Worm (Caenorhabditis elegans) whole organism, early embryonic: ENCODE results near the gene tbx-2.

ENCODE experiments used
- B0310.2 ChIP-seq: sonication (generic microtip); optimal IDR thresholded peaks from 2 replicates; lab custom pipeline; 2016; ENCODE audit warnings: mild to moderate bottlenecking, missing genetic modification characterization, missing compliant biosample characterization
- F13C5.2 ChIP-seq: sonication (generic microtip); optimal IDR thresholded peaks from 2 replicates; lab custom pipeline; 2017; ENCODE audit warnings: mild to moderate bottlenecking, missing genetic modification characterization, inconsistent platforms, missing compliant biosample characterization
- aly-1 ChIP-seq: sonication (generic microtip); optimal IDR thresholded peaks from 2 replicates; lab custom pipeline; 2016; ENCODE audit warnings: missing genetic modification characterization, missing compliant biosample characterization
- ama-1 ChIP-seq: fragments of 150-350 bp; optimal IDR thresholded peaks from 2 replicates; lab custom pipeline; 2014
- ceh-13 ChIP-seq: fragments of 200-800 bp; sonication (Bioruptor generic); optimal IDR thresholded peaks from 2 replicates; lab custom pipeline; 2018; ENCODE audit warnings: mild to moderate bottlenecking, missing genetic modification characterization, missing compliant biosample characterization
- ceh-36 ChIP-seq: sonication (generic microtip); optimal IDR thresholded peaks from 2 replicates; lab custom pipeline; 2016; ENCODE audit warnings: missing genetic modification characterization, inconsistent platforms, missing compliant biosample characterization
- ets-7 ChIP-seq: sonication (generic microtip); optimal IDR thresholded peaks from 2 replicates; lab custom pipeline; 2016; ENCODE audit warnings: missing genotype, missing genetic modification characterization, missing compliant biosample characterization
- flt-1 ChIP-seq: fragments of 200-800 bp; sonication (Bioruptor generic); IDR thresholded peaks from 2 replicates; pipeline ENCODE4 v1.3.6; 2022; ENCODE audit warnings: missing genetic modification characterization, missing compliant biosample characterization
- hmbx-1 ChIP-seq: sonication (generic microtip); optimal IDR thresholded peaks from 2 replicates; lab custom pipeline; 2016; ENCODE audit warnings: mild to moderate bottlenecking, missing genetic modification characterization, missing compliant biosample characterization
- hmg-4 ChIP-seq: fragments of 200-800 bp; sonication (Bioruptor generic); optimal IDR thresholded peaks from 2 replicates; lab custom pipeline; 2018; ENCODE audit warnings: mild to moderate bottlenecking, missing genetic modification characterization, missing compliant biosample characterization
- hnd-1 ChIP-seq: sonication (generic microtip); optimal IDR thresholded peaks from 2 replicates; lab custom pipeline; 2016; ENCODE audit warnings: missing genetic modification characterization, missing compliant biosample characterization
- pes-1 ChIP-seq: fragments of 200-800 bp; sonication (Bioruptor generic); IDR thresholded peaks from 2 replicates; pipeline ENCODE4 v1.3.6; 2022; ENCODE audit warnings: missing genetic modification reagents, missing genetic modification characterization, missing compliant biosample characterization
- scrt-1 ChIP-seq: fragments of 200-800 bp; sonication (Bioruptor generic); IDR thresholded peaks from 2 replicates; pipeline ENCODE4 v1.3.6; 2022; ENCODE audit warnings: missing genetic modification characterization, missing compliant biosample characterization
- sea-1 ChIP-seq: fragments of 200-800 bp; sonication (Bioruptor generic); conservative IDR thresholded peaks from 2 replicates; pipeline ENCODE4 v1.3.6; 2022; ENCODE audit warnings: missing genetic modification characterization, missing compliant biosample characterization
- tbx-11 ChIP-seq: fragments of 200-800 bp; sonication (Bioruptor generic); IDR thresholded peaks from 2 replicates; pipeline ENCODE4 v1.3.6; 2022; ENCODE audit warnings: missing genetic modification characterization, missing compliant biosample characterization
- tbx-37 ChIP-seq: fragments of 200-800 bp; sonication (Bioruptor generic); conservative IDR thresholded peaks from 2 replicates; pipeline ENCODE4 v1.3.6; 2022; ENCODE audit warnings: missing genetic modification reagents, missing genetic modification characterization, missing compliant biosample characterization
- tra-4 ChIP-seq: sonication (generic microtip); optimal IDR thresholded peaks from 2 replicates; lab custom pipeline; 2017; ENCODE audit warnings: missing genetic modification characterization, missing compliant biosample characterization

The tbx-2 gene

DNA sequence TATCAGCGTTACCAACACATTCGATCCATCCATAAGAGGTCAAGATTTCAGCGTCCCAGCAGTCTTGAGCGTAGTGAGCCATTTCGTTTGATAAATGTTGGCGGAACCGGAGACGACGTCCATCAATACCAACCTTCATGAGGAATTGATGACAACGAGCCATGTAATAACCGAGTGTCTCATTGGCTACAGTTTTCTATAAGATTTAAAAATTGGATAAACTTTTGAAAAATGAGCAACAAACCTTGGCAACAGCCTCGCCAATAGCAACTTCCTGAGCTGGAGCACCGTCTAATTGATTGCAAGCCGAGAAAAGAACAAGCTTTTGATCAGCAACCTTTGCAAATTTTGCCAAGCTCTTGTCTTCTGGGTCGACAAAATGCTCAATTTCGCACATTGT, 24.7 kb upstream of the tbx-2 start:
- TF ChIP-seq scrt-1 (no peak), tbx-37 (GFP tag; lab: Robert Waterston, UW) (no peak), hmbx-1 (tag; lab: Kevin White, UChicago) (no peak), B0310.2 (tag; lab: Kevin White, UChicago) (no peak), tbx-11 (GFP tag; lab: Robert Waterston, UW) (no peak), sea-1 (GFP tag; lab: Robert Waterston, UW) (no peak), F13C5.2 (tag; lab: Kevin White, UChicago) (no peak), hnd-1 (tag; lab: Kevin White, UChicago) (no peak)

DNA sequence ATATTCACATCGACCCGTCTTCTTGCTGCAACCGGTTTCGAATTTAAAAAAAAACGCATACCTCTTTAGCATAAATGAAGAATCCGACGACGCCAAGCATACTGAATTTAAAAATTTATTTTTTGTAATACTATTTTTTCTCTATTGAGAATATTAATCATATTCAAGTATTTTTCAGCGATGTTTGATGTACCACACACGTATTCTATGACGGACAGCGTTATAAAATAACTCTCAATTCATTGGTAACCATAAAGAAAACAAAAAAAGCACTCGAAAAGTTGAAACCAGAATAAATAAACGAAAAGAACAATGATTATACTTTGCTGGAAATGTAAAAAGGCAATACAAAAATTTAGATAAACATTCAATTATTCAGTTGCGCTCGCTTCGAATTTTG, 23.4 kb upstream of the tbx-2 start, which contains the start of gene T10F2.5:
TSS of gene T10F2.5 (minus strand) at position 101 of the 400 bp plus-strand sequence.
- no peak for TF ChIP-seq pes-1 (GFP tag; lab: Robert Waterston, UW)
- no peak for TF ChIP-seq ceh-13 (GFP tag; lab: Kevin White, UChicago)
- TF ChIP-seq B0310.2 (tag; lab: Kevin White, UChicago), result no peak
- TF ChIP-seq sea-1 (GFP tag; lab: Robert Waterston, UW), result no peak
- no peak for TF ChIP-seq ceh-36 (tag; lab: Kevin White, UChicago)
- TF ChIP-seq scrt-1, result no peak
- no peak for TF ChIP-seq aly-1 (tag; lab: Kevin White, UChicago)
- no peak for TF ChIP-seq hmg-4 (GFP tag; lab: Kevin White, UChicago)
- no peak for TF ChIP-seq ama-1 (lab: Kevin White, UChicago)
- no peak for TF ChIP-seq tra-4
- TF ChIP-seq F13C5.2 (tag; lab: Kevin White, UChicago), result no peak
- TF ChIP-seq ets-7, result no peak
- TF ChIP-seq tbx-37 (GFP tag; lab: Robert Waterston, UW), result no peak
- TF ChIP-seq tbx-11 (GFP tag; lab: Robert Waterston, UW), result no peak
- no peak for TF ChIP-seq flt-1 (GFP tag; lab: Robert Waterston, UW)

- TF ChIP-seq B0310.2 (tag; lab: Kevin White, UChicago) (no peak), hnd-1 (tag; lab: Kevin White, UChicago) (no peak), flt-1 (GFP tag; lab: Robert Waterston, UW) (no peak), hmbx-1 (tag; lab: Kevin White, UChicago) (no peak), tra-4 (no peak), ama-1 (lab: Kevin White, UChicago) (no peak), scrt-1 (no peak), aly-1 (tag; lab: Kevin White, UChicago) (no peak), tbx-11 (GFP tag; lab: Robert Waterston, UW) (no peak), F13C5.2 (tag; lab: Kevin White, UChicago) (no peak), pes-1 (GFP tag; lab: Robert Waterston, UW) (no peak), tbx-37 (GFP tag; lab: Robert Waterston, UW) (no peak), sea-1 (GFP tag; lab: Robert Waterston, UW) (no peak), ets-7 (no peak), hmg-4 (GFP tag; lab: Kevin White, UChicago) (no peak)
These were observed 22.6 kb upstream of the tbx-2 start, which contains the start of gene oxy-4 for ce11 chrIII:5158674-5159073. oxy-4 (minus strand) TSS chrIII:5158774.

- TF ChIP-seq ceh-13 (GFP tag; lab: Kevin White, UChicago), result no peak
- TF ChIP-seq hmg-4 (GFP tag; lab: Kevin White, UChicago), result no peak
- no peak for TF ChIP-seq hmbx-1 (tag; lab: Kevin White, UChicago)
- no peak for TF ChIP-seq B0310.2 (tag; lab: Kevin White, UChicago)
- no peak for TF ChIP-seq scrt-1
- no peak for TF ChIP-seq flt-1 (GFP tag; lab: Robert Waterston, UW)
- no peak for TF ChIP-seq tra-4
- no peak for TF ChIP-seq pes-1 (GFP tag; lab: Robert Waterston, UW)
- TF ChIP-seq hnd-1 (tag; lab: Kevin White, UChicago), result no peak
- TF ChIP-seq sea-1 (GFP tag; lab: Robert Waterston, UW), result no peak
- TF ChIP-seq ama-1 (lab: Kevin White, UChicago), result no peak
- no peak for TF ChIP-seq ceh-36 (tag; lab: Kevin White, UChicago)
These were observed 19.3 kb upstream of the tbx-2 start for ce11 chrIII:5155393-5155792.

ce11 chrIII:5153137-5153536, 17.0 kb upstream of the tbx-2 start, which contains the start of the genes rbm-42 and grwd-1:
rbm-42 (minus strand) TSS chrIII:5153229.
grwd-1 (plus strand) TSS chrIII:5153464.
- TF ChIP-seq hmbx-1 (tag; lab: Kevin White, UChicago), result no peak
- peak; percentile 16 for TF ChIP-seq F13C5.2 (tag; lab: Kevin White, UChicago)
- TF ChIP-seq sea-1 (GFP tag; lab: Robert Waterston, UW), result no peak

ce11 chrIII:5150980-5151379, 14.9 kb upstream of the tbx-2 start:
- no peak for TF ChIP-seq scrt-1
- TF ChIP-seq ets-7, result no peak
- TF ChIP-seq hmg-4 (GFP tag; lab: Kevin White, UChicago), result no peak
- no peak for TF ChIP-seq B0310.2 (tag; lab: Kevin White, UChicago)
- TF ChIP-seq tbx-11 (GFP tag; lab: Robert Waterston, UW), result no peak
- no peak for TF ChIP-seq ama-1 (lab: Kevin White, UChicago)
- no peak for TF ChIP-seq aly-1 (tag; lab: Kevin White, UChicago)
- TF ChIP-seq hmbx-1 (tag; lab: Kevin White, UChicago), result no peak
- no peak for TF ChIP-seq pes-1 (GFP tag; lab: Robert Waterston, UW)

ce11 chrIII:5150012-5150411, 13.9 kb upstream of the tbx-2 start:
- TF ChIP-seq hnd-1 (tag; lab: Kevin White, UChicago) (no peak), ceh-13 (GFP tag; lab: Kevin White, UChicago) (no peak), aly-1 (tag; lab: Kevin White, UChicago) (no peak), flt-1 (GFP tag; lab: Robert Waterston, UW) (no peak), pes-1 (GFP tag; lab: Robert Waterston, UW) (no peak), F13C5.2 (tag; lab: Kevin White, UChicago) (no peak), tra-4 (no peak), tbx-37 (GFP tag; lab: Robert Waterston, UW) (no peak), ets-7 (no peak), ama-1 (lab: Kevin White, UChicago) (no peak)
